Fruit fly (Drosophila melanogaster): ENCODE measurements around the gene Hyls1.

Gene Hyls1

dm6 chr2L:16350742-16351568, 1.5 kb downstream of the Hyls1 start (continued):
- peak; percentile 90 for TF ChIP-seq Myb (GFP tag; optimal IDR thresholded peaks at IDR 0.05)
- peak; percentile 99 for TF ChIP-seq lmd (GFP tag; IDR thresholded peaks at IDR 0.05)
- TF ChIP-seq Pdp1 (GFP tag; optimal IDR thresholded peaks at IDR 0.05): peak; percentile 98
- TF ChIP-seq CG13296 (GFP tag; optimal IDR thresholded peaks at IDR 0.05): peak; percentile 99
- TF ChIP-seq trh (GFP tag; optimal IDR thresholded peaks at IDR 0.05): peak; percentile 97
- TF ChIP-seq D (optimal IDR thresholded peaks at IDR 0.05): no peak
- TF ChIP-seq D (GFP tag; optimal IDR thresholded peaks at IDR 0.05): peak; percentile 99
- TF ChIP-seq Neu2 (GFP tag; optimal IDR thresholded peaks at IDR 0.05; ENCODE audit: borderline replicate concordance): peak; percentile 60
- peak; percentile 99 for TF ChIP-seq chm (GFP tag; IDR thresholded peaks at IDR 0.05)
- TF ChIP-seq sug (tag; optimal IDR thresholded peaks at IDR 0.05): peak; percentile 98
- peak; percentile 97 for TF ChIP-seq ERR (GFP tag; optimal IDR thresholded peaks at IDR 0.05)
- TF ChIP-seq CG17328 (GFP tag; IDR thresholded peaks at IDR 0.05): peak; percentile 99
- peak; percentile 85 for TF ChIP-seq CG7928 (GFP tag; optimal IDR thresholded peaks at IDR 0.05)
- peak; percentile 99 for TF ChIP-seq CG34422 (GFP tag; IDR thresholded peaks at IDR 0.05)
- peak; percentile 98 for TF ChIP-seq tgo (GFP tag; IDR thresholded peaks at IDR 0.05)
- peak; percentile 99 for TF ChIP-seq CG2199 (GFP tag; IDR thresholded peaks at IDR 0.05)
- TF ChIP-seq MESR4 (GFP tag; optimal IDR thresholded peaks at IDR 0.05): peak; percentile 85
- TF ChIP-seq cas (GFP tag; IDR thresholded peaks at IDR 0.05): peak; percentile 98
- TF ChIP-seq CG18262 (tag; optimal IDR thresholded peaks at IDR 0.05): peak; percentile 99
- peak; percentile 55 for TF ChIP-seq pfk (GFP tag; optimal IDR thresholded peaks at IDR 0.05)
- no peak for TF ChIP-seq lov (optimal IDR thresholded peaks at IDR 0.05)
- peak; percentile 98 for TF ChIP-seq lov (GFP tag; IDR thresholded peaks at IDR 0.05)
- peak; percentile 96 for TF ChIP-seq tup (GFP tag; optimal IDR thresholded peaks at IDR 0.05)
- peak; percentile 99 for TF ChIP-seq E2f1 (GFP tag; IDR thresholded peaks at IDR 0.05)
- TF ChIP-seq CG9215 (GFP tag; IDR thresholded peaks at IDR 0.05): peak; percentile 98
- peak; percentile 89 for TF ChIP-seq CG2116 (GFP tag; optimal IDR thresholded peaks at IDR 0.05)
- TF ChIP-seq CG3838 (GFP tag; optimal IDR thresholded peaks at IDR 0.05): peak; percentile 94
- 0 out of 4 replicates have a peak, but pooled peaks have one; percentile 46 for TF ChIP-seq chinmo (GFP tag; IDR thresholded peaks at IDR 0.05; ENCODE audit: partially characterized antibody)
- TF ChIP-seq CG11696 (GFP tag; IDR thresholded peaks at IDR 0.05): peak; percentile 100
- peak; percentile 99 for TF ChIP-seq CG12219 (GFP tag; optimal IDR thresholded peaks at IDR 0.05)
- no peak for TF ChIP-seq h (optimal IDR thresholded peaks at IDR 0.05)
- TF ChIP-seq CG15514 (GFP tag; optimal IDR thresholded peaks at IDR 0.05): peak; percentile 95
- peak; percentile 99 for TF ChIP-seq ara (GFP tag; IDR thresholded peaks at IDR 0.05)
- peak; percentile 97 for TF ChIP-seq C15 (GFP tag; IDR thresholded peaks at IDR 0.05)
- TF ChIP-seq cwo (GFP tag; optimal IDR thresholded peaks at IDR 0.05): peak; percentile 98
- peak; percentile 99 for TF ChIP-seq Ssrp (tag; optimal IDR thresholded peaks at IDR 0.05)
- peak; percentile 93 for TF ChIP-seq gt (GFP tag; IDR thresholded peaks at IDR 0.05)
- TF ChIP-seq CG1832 (GFP tag; optimal IDR thresholded peaks at IDR 0.05): no peak
- peak; percentile 99 for TF ChIP-seq nau (GFP tag; optimal IDR thresholded peaks at IDR 0.05)
- peak; percentile 99 for TF ChIP-seq CG10366 (GFP tag; IDR thresholded peaks at IDR 0.05)
- TF ChIP-seq CG31365 (tag; optimal IDR thresholded peaks at IDR 0.05): peak; percentile 94
- TF ChIP-seq disco-r (GFP tag; optimal IDR thresholded peaks at IDR 0.05): peak; percentile 97
- TF ChIP-seq CG9876 (GFP tag; optimal IDR thresholded peaks at IDR 0.05): peak; percentile 93
- peak; percentile 99 for TF ChIP-seq CG3847 (GFP tag; IDR thresholded peaks at IDR 0.05)
- peak; percentile 99 for TF ChIP-seq nmo (GFP tag; optimal IDR thresholded peaks at IDR 0.05)
- TF ChIP-seq lab (GFP tag; optimal IDR thresholded peaks at IDR 0.05): peak; percentile 100
- peak; percentile 99 for TF ChIP-seq CG8924 (tag; optimal IDR thresholded peaks at IDR 0.05)
- TF ChIP-seq zen2 (GFP tag; IDR thresholded peaks at IDR 0.05; ENCODE audit: partially characterized antibody): no peak
- TF ChIP-seq CG1603 (tag; optimal IDR thresholded peaks at IDR 0.05): peak; percentile 99
- TF ChIP-seq ems (GFP tag; optimal IDR thresholded peaks at IDR 0.05): peak; percentile 99
